Fruit fly (Drosophila melanogaster) whole organism, embryonic: ENCODE data around the gene zetaCOP.

ENCODE experiments used
- Bdp1 ChIP-seq: fragments of 200-800 bp; sonication (Bioruptor generic); optimal IDR thresholded peaks from 3 replicates; lab custom pipeline; 2016; ENCODE audit warnings: missing biosample characterization, missing genetic modification characterization
- BtbVII ChIP-seq: fragments of 200-800 bp; sonication (Bioruptor generic); optimal IDR thresholded peaks from 3 replicates; lab custom pipeline; 2017; ENCODE audit warnings: missing biosample characterization, mild to moderate bottlenecking, missing genetic modification characterization
- CG11085 ChIP-seq: fragments of 200-800 bp; sonication (Bioruptor generic); IDR thresholded peaks from 2 replicates; pipeline ENCODE4 v1.3.6; 2022; ENCODE audit warnings: missing biosample characterization, missing genetic modification characterization
- CG11398 ChIP-seq: fragments of 200-800 bp; sonication (Bioruptor generic); optimal IDR thresholded peaks from 2 replicates; lab custom pipeline; 2016; ENCODE audit warnings: missing biosample characterization, missing genetic modification characterization
- CG12769 ChIP-seq: fragments of 200-800 bp; sonication (Bioruptor generic); optimal IDR thresholded peaks from 2 replicates; lab custom pipeline; 2019; ENCODE audit warnings: missing biosample characterization, mild to moderate bottlenecking, missing genetic modification characterization, moderate library complexity
- CG12942 ChIP-seq: fragments of 200-800 bp; sonication (Bioruptor generic); optimal IDR thresholded peaks from 3 replicates; lab custom pipeline; 2016; ENCODE audit warnings: missing biosample characterization, missing genetic modification characterization
- CG13424 ChIP-seq: fragments of 200-800 bp; sonication (Bioruptor generic); optimal IDR thresholded peaks from 2 replicates; lab custom pipeline; 2019; ENCODE audit warnings: missing biosample characterization, mild to moderate bottlenecking, missing genetic modification characterization, moderate library complexity
- CG15269 ChIP-seq: fragments of 200-800 bp; sonication (Bioruptor generic); optimal IDR thresholded peaks from 2 replicates; lab custom pipeline; 2018; ENCODE audit warnings: missing biosample characterization, mild to moderate bottlenecking, missing genetic modification characterization, moderate library complexity
- CG17359 ChIP-seq: fragments of 200-800 bp; sonication (Bioruptor generic); optimal IDR thresholded peaks from 3 replicates; lab custom pipeline; 2018; ENCODE audit warnings: missing biosample characterization, mild to moderate bottlenecking, missing genetic modification characterization, moderate library complexity
- CG18476 ChIP-seq: fragments of 200-800 bp; sonication (Bioruptor generic); optimal IDR thresholded peaks from 2 replicates; lab custom pipeline; 2016; ENCODE audit warnings: missing biosample characterization, mild to moderate bottlenecking, missing genetic modification characterization
- CG2199 ChIP-seq: fragments of 200-800 bp; sonication (Bioruptor generic); IDR thresholded peaks from 3 replicates; pipeline ENCODE4 v1.3.6; 2022; ENCODE audit warnings: missing biosample characterization, missing genetic modification characterization
- CG2712 ChIP-seq: fragments of 200-800 bp; optimal IDR thresholded peaks from 3 replicates; lab custom pipeline; 2019; ENCODE audit warnings: missing biosample characterization, mild to moderate bottlenecking, missing genetic modification characterization, moderate library complexity
- CG32767 ChIP-seq: fragments of 200-800 bp; sonication (Bioruptor generic); IDR thresholded peaks from 2 replicates; pipeline ENCODE4 v1.3.6; 2022; ENCODE audit warnings: missing biosample characterization, missing genetic modification characterization
- CG34376 ChIP-seq: fragments of 200-800 bp; sonication (Bioruptor generic); optimal IDR thresholded peaks from 2 replicates; lab custom pipeline; 2018; ENCODE audit warnings: missing biosample characterization, mild to moderate bottlenecking, missing genetic modification characterization
- CG3995 ChIP-seq: fragments of 200-800 bp; sonication (Bioruptor generic); optimal IDR thresholded peaks from 3 replicates; lab custom pipeline; 2016; ENCODE audit warnings: missing biosample characterization, missing genetic modification characterization
- CG6654 ChIP-seq: fragments of 200-800 bp; sonication (Bioruptor generic); optimal IDR thresholded peaks from 2 replicates; lab custom pipeline; 2017; ENCODE audit warnings: missing biosample characterization, mild to moderate bottlenecking, missing genetic modification characterization
- CG7556 ChIP-seq: fragments of 200-800 bp; sonication (Bioruptor generic); optimal IDR thresholded peaks from 2 replicates; lab custom pipeline; 2017; ENCODE audit warnings: missing biosample characterization, mild to moderate bottlenecking, missing genetic modification characterization
- CG7745 ChIP-seq: fragments of 200-800 bp; sonication (Bioruptor generic); optimal IDR thresholded peaks from 2 replicates; lab custom pipeline; 2018; ENCODE audit warnings: missing biosample characterization, mild to moderate bottlenecking, missing genetic modification characterization, moderate library complexity
- CG9215 ChIP-seq: fragments of 200-800 bp; sonication (Bioruptor generic); IDR thresholded peaks from 2 replicates; pipeline ENCODE4 v1.3.6; 2022; ENCODE audit warnings: missing biosample characterization, missing genetic modification characterization
- CTCF ChIP-seq: fragments of 200-800 bp; sonication (Bioruptor generic); optimal IDR thresholded peaks from 2 replicates; lab custom pipeline; 2017; ENCODE audit warnings: missing biosample characterization, mild to moderate bottlenecking, missing genetic modification characterization, moderate library complexity
- Dad ChIP-seq: fragments of 200-800 bp; sonication (Bioruptor generic); optimal IDR thresholded peaks from 3 replicates; lab custom pipeline; 2016; ENCODE audit warnings: missing biosample characterization, missing genetic modification characterization
- Dek ChIP-seq: fragments of 200-800 bp; sonication (Bioruptor generic); optimal IDR thresholded peaks from 3 replicates; lab custom pipeline; 2019; ENCODE audit warnings: missing biosample characterization, mild to moderate bottlenecking, missing genetic modification characterization, moderate library complexity
- Dip2 ChIP-seq: fragments of 200-800 bp; sonication (Bioruptor generic); IDR thresholded peaks from 2 replicates; pipeline ENCODE4 v1.3.6; 2022; ENCODE audit warnings: missing biosample characterization, missing genetic modification characterization
- Fer1 ChIP-seq: fragments of 200-800 bp; sonication (Bioruptor generic); optimal IDR thresholded peaks from 2 replicates; lab custom pipeline; 2017; ENCODE audit warnings: missing biosample characterization, mild to moderate bottlenecking, missing genetic modification characterization
- HLHmδ ChIP-seq: fragments of 200-800 bp; sonication (Bioruptor generic); optimal IDR thresholded peaks from 2 replicates; lab custom pipeline; 2018; ENCODE audit warnings: missing biosample characterization, mild to moderate bottlenecking, missing genetic modification characterization, moderate library complexity
- Med ChIP-seq: fragments of 200-800 bp; sonication (Bioruptor generic); peaks from one replicate; lab custom pipeline; 2016; ENCODE audit warnings: missing biosample characterization, missing genetic modification characterization, mild to moderate bottlenecking, inconsistent platforms, moderate library complexity
- Meics ChIP-seq: fragments of 200-800 bp; sonication (Bioruptor generic); optimal IDR thresholded peaks from 2 replicates; lab custom pipeline; 2017; ENCODE audit warnings: missing biosample characterization, mild to moderate bottlenecking, missing genetic modification characterization
- Pdp1 ChIP-seq, 2 experiments: fragments of 200-800 bp; sonication (Bioruptor generic); optimal IDR thresholded peaks; 3 replicates each; lab custom pipeline; 2016; ENCODE audit warnings: missing biosample characterization in 2 of 2, missing genetic modification characterization in 2 of 2, mild to moderate bottlenecking in 1 of 2, moderate library complexity in 1 of 2
- abd-A ChIP-seq: fragments of 200-800 bp; sonication (Bioruptor generic); optimal IDR thresholded peaks from 3 replicates; lab custom pipeline; 2019; ENCODE audit warnings: missing biosample characterization, mild to moderate bottlenecking, missing genetic modification characterization, moderate library complexity
- ase ChIP-seq: fragments of 200-800 bp; sonication (Bioruptor generic); IDR thresholded peaks from 3 replicates; pipeline ENCODE4 v1.3.6; 2022; ENCODE audit warnings: missing biosample characterization, missing genetic modification characterization
- bowl ChIP-seq: fragments of 200-800 bp; sonication (Bioruptor generic); IDR thresholded peaks from 2 replicates; pipeline ENCODE4 v1.3.6; 2022; ENCODE audit warnings: missing biosample characterization, missing genetic modification characterization
- emc ChIP-seq: fragments of 200-800 bp; sonication (Bioruptor generic); optimal IDR thresholded peaks from 2 replicates; lab custom pipeline; 2016; ENCODE audit warnings: missing biosample characterization, missing genetic modification characterization
- ftz-f1 ChIP-seq: fragments of 200-800 bp; sonication (Bioruptor generic); optimal IDR thresholded peaks from 2 replicates; lab custom pipeline; 2016; ENCODE audit warnings: missing biosample characterization, missing genetic modification characterization
- gcm ChIP-seq: fragments of 200-800 bp; sonication (Bioruptor generic); optimal IDR thresholded peaks from 2 replicates; lab custom pipeline; 2019; ENCODE audit warnings: missing biosample characterization, mild to moderate bottlenecking, missing genetic modification characterization, moderate library complexity
- inv ChIP-seq: fragments of 200-800 bp; sonication (Bioruptor generic); IDR thresholded peaks from 2 replicates; pipeline ENCODE4 v1.3.6; 2022; ENCODE audit warnings: missing biosample characterization, missing genetic modification characterization; ENCODE audit not compliant: partially characterized antibody
- lilli ChIP-seq: fragments of 200-800 bp; sonication (Bioruptor generic); optimal IDR thresholded peaks from 3 replicates; lab custom pipeline; 2016; ENCODE audit warnings: missing biosample characterization, missing genetic modification characterization
- luna ChIP-seq: fragments of 200-800 bp; sonication (Bioruptor generic); optimal IDR thresholded peaks from 2 replicates; lab custom pipeline; 2016; ENCODE audit warnings: missing biosample characterization, missing genetic modification characterization
- mirr ChIP-seq: fragments of 200-800 bp; sonication (Bioruptor generic); optimal IDR thresholded peaks from 3 replicates; lab custom pipeline; 2018; ENCODE audit warnings: missing biosample characterization, mild to moderate bottlenecking, missing genetic modification characterization
- odd ChIP-seq: fragments of 200-800 bp; sonication (Bioruptor generic); optimal IDR thresholded peaks from 2 replicates; lab custom pipeline; 2017; ENCODE audit warnings: missing biosample characterization, mild to moderate bottlenecking, missing genetic modification characterization
- pan ChIP-seq, 4 experiments: fragments of >200 bp in 3 of 4; fragments of 200-800 bp in 1 of 4; sonication (Bioruptor generic) in 1 of 4; optimal IDR thresholded peaks in 3 of 4; IDR thresholded peaks in 1 of 4; 2 replicates each; pipeline versions ENCODE4 v1.3.6 to Lab custom; 2017 to 2022; ENCODE audit warnings: missing biosample characterization in 2 of 4, missing genetic modification characterization in 2 of 4, mixed read lengths in 1 of 4
- pita ChIP-seq: fragments of 200-800 bp; sonication (Bioruptor generic); optimal IDR thresholded peaks from 2 replicates; lab custom pipeline; 2017; ENCODE audit warnings: missing biosample characterization, mild to moderate bottlenecking, missing genetic modification characterization
- sd ChIP-seq: fragments of 200-800 bp; sonication (Bioruptor generic); optimal IDR thresholded peaks from 3 replicates; lab custom pipeline; 2018; ENCODE audit warnings: missing biosample characterization, mild to moderate bottlenecking, missing genetic modification characterization, moderate library complexity
- sens-2 ChIP-seq: fragments of 200-800 bp; sonication (Bioruptor generic); IDR thresholded peaks from 2 replicates; pipeline ENCODE4 v1.3.6; 2022; ENCODE audit warnings: missing biosample characterization, missing genetic modification characterization
- slou ChIP-seq: fragments of 200-800 bp; sonication (Bioruptor generic); optimal IDR thresholded peaks from 3 replicates; lab custom pipeline; 2016; ENCODE audit warnings: missing biosample characterization, missing genetic modification characterization
- wdn ChIP-seq: fragments of 200-800 bp; sonication (Bioruptor generic); IDR thresholded peaks from 2 replicates; pipeline ENCODE4 v1.3.6; 2022; ENCODE audit warnings: missing biosample characterization, missing genetic modification characterization
- wor ChIP-seq: fragments of 200-800 bp; sonication (Bioruptor generic); IDR thresholded peaks from 2 replicates; pipeline ENCODE4 v1.3.6; 2022; ENCODE audit warnings: missing biosample characterization, missing genetic modification characterization
- zen ChIP-seq: fragments of 200-800 bp; sonication (Bioruptor generic); optimal IDR thresholded peaks from 3 replicates; lab custom pipeline; 2018; ENCODE audit warnings: missing biosample characterization, mild to moderate bottlenecking, missing genetic modification characterization, moderate library complexity
- zfh1 ChIP-seq: fragments of 200-800 bp; sonication (Bioruptor generic); IDR thresholded peaks from 3 replicates; pipeline ENCODE4 v1.3.6; 2022; ENCODE audit warnings: missing biosample characterization, missing genetic modification characterization

The zetaCOP gene

DNA sequence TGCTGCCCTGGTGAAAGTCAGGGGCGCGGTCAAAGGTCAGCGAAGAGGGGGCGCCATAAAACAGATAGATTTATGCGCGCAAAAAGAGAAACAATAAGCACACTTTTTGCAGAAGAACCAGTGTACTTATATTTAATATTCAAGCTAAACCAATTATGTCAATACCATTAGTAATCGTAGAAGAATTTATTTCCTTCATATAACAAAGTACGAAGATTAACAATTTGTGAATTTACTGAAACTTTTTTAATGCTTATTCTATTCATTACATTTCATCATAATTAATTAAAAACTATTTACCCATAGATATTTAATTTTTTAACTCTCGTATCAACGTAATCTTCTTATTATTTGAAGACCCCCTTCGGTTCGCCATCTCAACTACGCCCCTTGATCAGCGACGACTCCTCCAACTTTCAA lies 31.3 kb downstream of the zetaCOP start (continued):
- TF ChIP-seq pan (optimal IDR thresholded peaks at IDR 0.05; lab: Kevin White, UChicago) = no peak
- no peak for TF ChIP-seq pan (GFP tag; optimal IDR thresholded peaks at IDR 0.05 in 1 of 2, IDR thresholded peaks at IDR 0.05 in 1 of 2)
- TF ChIP-seq CG11085 (GFP tag; lab: Robert Waterston, UW) = no peak
- 0 out of 3 replicates have a peak, but pooled peaks have one; percentile 50 for TF ChIP-seq ase (GFP tag; lab: Robert Waterston, UW)
- peak; percentile 5 for TF ChIP-seq Dek (tag; lab: Kevin White, UChicago)

- TF ChIP-seq abd-A (tag; lab: Kevin White, UChicago) = peak; percentile 51
- no peak for TF ChIP-seq zfh1
- TF ChIP-seq ftz-f1 (GFP tag; lab: Kevin White, UChicago) = no peak
- TF ChIP-seq Meics = no peak
- no peak for TF ChIP-seq CG34376 (GFP tag; lab: Kevin White, UChicago)
- TF ChIP-seq sd (tag; lab: Kevin White, UChicago) = peak; percentile 27
- TF ChIP-seq odd = no peak
- TF ChIP-seq gcm (GFP tag; lab: Kevin White, UChicago) = peak; percentile 52
- 0 out of 3 replicates have a peak, but pooled peaks have one; percentile 14 for TF ChIP-seq CG2199 (GFP tag; lab: Robert Waterston, UW)
- no peak for TF ChIP-seq pita (GFP tag; lab: Kevin White, UChicago)
- no peak for TF ChIP-seq CG18476 (GFP tag; lab: Kevin White, UChicago)
- TF ChIP-seq sens-2 (GFP tag; lab: Robert Waterston, UW) = no peak
- peak in 1 of 2 experiments; percentile 20 for TF ChIP-seq Pdp1 (GFP tag; optimal IDR thresholded peaks at IDR 0.05; lab: Kevin White, UChicago)
- peak; percentile 31 for TF ChIP-seq Med (GFP tag; lab: Kevin White, UChicago)
- TF ChIP-seq inv = no peak
- TF ChIP-seq, all 482 proteins: peak for 6
Measured at dm6 chr3L:16641094-16641493, 32.3 kb downstream of the zetaCOP start.

dm6 chr3L:16640509-16641068 lies 32.8 kb downstream of the zetaCOP start:
- TF ChIP-seq Dad (no peak), Bdp1 (no peak), wdn (no peak), lilli (no peak), abd-A (tag; lab: Kevin White, UChicago) (no peak), CG7556 (GFP tag; lab: Kevin White, UChicago) (peak; percentile 38), slou (GFP tag; lab: Kevin White, UChicago) (no peak), CG7745 (tag; lab: Kevin White, UChicago) (peak; percentile 76), CG17359 (peak; percentile 47), CG32767 (GFP tag; lab: Robert Waterston, UW) (no peak), BtbVII (GFP tag; lab: Kevin White, UChicago) (no peak), Dip2 (GFP tag; lab: Robert Waterston, UW) (no peak), luna (GFP tag; lab: Kevin White, UChicago) (no peak), zen (tag; lab: Kevin White, UChicago) (peak; percentile 32), CG12942 (GFP tag; lab: Kevin White, UChicago) (no peak), CG12769 (tag; lab: Kevin White, UChicago) (no peak), emc (GFP tag; lab: Kevin White, UChicago) (no peak), CG15269 (tag; lab: Kevin White, UChicago) (no peak), CG11398 (GFP tag; lab: Kevin White, UChicago) (no peak), CG2712 (tag; lab: Kevin White, UChicago) (peak; percentile 64), CG9215 (no peak), CG6654 (no peak), CG3995 (GFP tag; lab: Kevin White, UChicago) (no peak), Fer1 (GFP tag; lab: Kevin White, UChicago) (no peak), wor (GFP tag; lab: Robert Waterston, UW) (no peak), CTCF (GFP tag; lab: Kevin White, UChicago) (no peak), mirr (GFP tag; lab: Kevin White, UChicago) (no peak), sens-2 (GFP tag; lab: Robert Waterston, UW) (no peak), bowl (no peak), HLHmδ (GFP tag; lab: Kevin White, UChicago) (no peak), CG13424 (tag; lab: Kevin White, UChicago) (no peak)
